In the genomic region with DNA sequence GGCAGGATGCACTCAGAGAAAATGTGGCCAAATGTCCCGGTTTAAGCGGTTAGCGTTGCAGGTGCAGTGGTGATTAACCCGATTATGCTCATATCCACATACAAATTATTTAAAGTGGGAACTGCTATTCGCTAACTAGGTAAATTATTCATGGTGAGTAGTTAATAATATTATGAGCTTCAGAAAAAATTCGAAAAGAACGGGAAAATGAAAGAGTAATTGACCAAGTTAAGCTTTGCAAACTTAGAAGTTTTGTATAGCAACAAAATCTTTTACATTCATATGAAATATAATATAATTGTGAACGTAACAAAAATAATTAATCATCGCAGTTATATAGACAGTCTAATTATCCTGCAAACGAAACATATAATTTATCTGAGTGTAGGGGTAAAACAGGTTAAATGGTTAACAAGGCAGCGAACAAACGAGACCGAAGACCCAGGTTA, we compare ENCODE assay signal across 2 fruit fly cellular contexts.
TF ChIP-seq lines count a peak whose summit lies in the region.

No protein-coding gene starts in this region.

TF ChIP-seq in whole organism, embryonic, 481 proteins besides CTCF, POLR2A, EP300 and RAD21 (continued from another document and continues in another):
- TF ChIP-seq danr (GFP tag; IDR thresholded peaks at IDR 0.05; lab: Robert Waterston, UW) (no peak), sens (GFP tag; lab: Kevin White, UChicago) (peak; percentile 78), Ssrp (tag; optimal IDR thresholded peaks at IDR 0.05; lab: Kevin White, UChicago) (peak; percentile 16), CG33557 (GFP tag; optimal IDR thresholded peaks at IDR 0.05; lab: Kevin White, UChicago) (peak; percentile 63), Taf1 (GFP tag; IDR thresholded peaks at IDR 0.05; lab: Robert Waterston, UW) (no peak), cad (GFP tag; optimal IDR thresholded peaks at IDR 0.05; lab: Kevin White, UChicago) (no peak), CG34422 (GFP tag; IDR thresholded peaks at IDR 0.05; lab: Robert Waterston, UW) (no peak), Sry-δ (GFP tag; optimal IDR thresholded peaks at IDR 0.05; lab: Kevin White, UChicago) (no peak), CG9609 (GFP tag; optimal IDR thresholded peaks at IDR 0.05; lab: Kevin White, UChicago) (no peak), Xrp1 (GFP tag; IDR thresholded peaks at IDR 0.05; lab: Robert Waterston, UW) (peak; percentile 32; the same call in 1 of the 2 replicates), fd64A (GFP tag; optimal IDR thresholded peaks at IDR 0.05; lab: Kevin White, UChicago) (no peak), Sox102F (GFP tag; optimal IDR thresholded peaks at IDR 0.05; lab: Kevin White, UChicago) (no peak), Bteb2 (GFP tag; optimal IDR thresholded peaks at IDR 0.05; lab: Kevin White, UChicago) (no peak), phol (tag; optimal IDR thresholded peaks at IDR 0.05; lab: Kevin White, UChicago) (peak; percentile 42), mld (GFP tag; IDR thresholded peaks at IDR 0.05; lab: Robert Waterston, UW; ENCODE audit: partially characterized antibody) (no peak), dmrt11E (tag; optimal IDR thresholded peaks at IDR 0.05; lab: Kevin White, UChicago) (peak; percentile 76), zen2 (GFP tag; IDR thresholded peaks at IDR 0.05; lab: Robert Waterston, UW; ENCODE audit: partially characterized antibody) (no peak), maf-S (GFP tag; optimal IDR thresholded peaks at IDR 0.05; lab: Kevin White, UChicago) (no peak), Doc2 (GFP tag; IDR thresholded peaks at IDR 0.05; lab: Robert Waterston, UW) (no peak), CG9727 (GFP tag; optimal IDR thresholded peaks at IDR 0.05; lab: Kevin White, UChicago) (peak; percentile 60), eve (GFP tag; optimal IDR thresholded peaks at IDR 0.05; lab: Kevin White, UChicago) (peak in 1 of 2 experiments; percentile 16), zf30C (GFP tag; optimal IDR thresholded peaks at IDR 0.05; lab: Kevin White, UChicago) (peak; percentile 76), lmd (GFP tag; IDR thresholded peaks at IDR 0.05; lab: Robert Waterston, UW) (0 out of 2 replicates have a peak, but pooled peaks have one; percentile 6), CG3281 (GFP tag; optimal IDR thresholded peaks at IDR 0.05; lab: Kevin White, UChicago) (no peak), sens-2 (GFP tag; IDR thresholded peaks at IDR 0.05; lab: Robert Waterston, UW) (no peak), zfh1 (GFP tag; IDR thresholded peaks at IDR 0.05; lab: Robert Waterston, UW) (peak; percentile 27; the same call in 1 of the 3 replicates), CG13775 (GFP tag; optimal IDR thresholded peaks at IDR 0.05; lab: Kevin White, UChicago) (peak; percentile 8), gcm (GFP tag; optimal IDR thresholded peaks at IDR 0.05; lab: Kevin White, UChicago) (peak; percentile 5), CG30020 (tag; optimal IDR thresholded peaks at IDR 0.05; lab: Kevin White, UChicago) (peak; percentile 8), Fer2 (tag; optimal IDR thresholded peaks at IDR 0.05; lab: Kevin White, UChicago) (no peak), TFAM (GFP tag; optimal IDR thresholded peaks at IDR 0.05; lab: Kevin White, UChicago) (no peak), Abd-B (GFP tag; optimal IDR thresholded peaks at IDR 0.05; lab: Kevin White, UChicago) (no peak), H2.0 (GFP tag; IDR thresholded peaks at IDR 0.05; lab: Robert Waterston, UW) (no peak), insv (GFP tag; optimal IDR thresholded peaks at IDR 0.05; lab: Kevin White, UChicago) (no peak), CG11398 (GFP tag; optimal IDR thresholded peaks at IDR 0.05; lab: Kevin White, UChicago) (no peak), CG3407 (GFP tag; optimal IDR thresholded peaks at IDR 0.05; lab: Kevin White, UChicago) (peak; percentile 9), CG10209 (GFP tag; optimal IDR thresholded peaks at IDR 0.05; lab: Kevin White, UChicago) (peak; percentile 9), Poxn (GFP tag; IDR thresholded peaks at IDR 0.05; lab: Robert Waterston, UW) (no peak), CG30403 (GFP tag; optimal IDR thresholded peaks at IDR 0.05; lab: Kevin White, UChicago) (peak; percentile 35), hb (GFP tag; IDR thresholded peaks at IDR 0.05; lab: Robert Waterston, UW; ENCODE audit: partially characterized antibody) (no peak), Meics (GFP tag; optimal IDR thresholded peaks at IDR 0.05; lab: Kevin White, UChicago) (no peak), HLH4C (GFP tag; IDR thresholded peaks at IDR 0.05; lab: Robert Waterston, UW; ENCODE audit: partially characterized antibody) (no peak), CG2202 (tag; optimal IDR thresholded peaks at IDR 0.05; lab: Kevin White, UChicago) (peak; percentile 6), CG12391 (tag; optimal IDR thresholded peaks at IDR 0.05; lab: Kevin White, UChicago) (peak; percentile 35), D (optimal IDR thresholded peaks at IDR 0.05; lab: Kevin White, UChicago) (no peak), D (GFP tag; optimal IDR thresholded peaks at IDR 0.05; lab: Kevin White, UChicago) (peak; percentile 36), bsh (GFP tag; optimal IDR thresholded peaks at IDR 0.05; lab: Kevin White, UChicago) (peak in 1 of 2 experiments; percentile 19), CG7963 (GFP tag; IDR thresholded peaks at IDR 0.05; lab: Robert Waterston, UW; ENCODE audit: partially characterized antibody) (no peak), Optix (GFP tag; IDR thresholded peaks at IDR 0.05; lab: Robert Waterston, UW) (no peak), CG7839 (tag; optimal IDR thresholded peaks at IDR 0.05; lab: Kevin White, UChicago) (peak; percentile 23), CG34224 (GFP tag; IDR thresholded peaks at IDR 0.05; lab: Robert Waterston, UW; ENCODE audit: partially characterized antibody) (no peak), CG10543 (GFP tag; optimal IDR thresholded peaks at IDR 0.05; lab: Kevin White, UChicago) (no peak), Med (GFP tag; lab: Kevin White, UChicago) (peak; percentile 57), CG15479 (GFP tag; optimal IDR thresholded peaks at IDR 0.05; lab: Kevin White, UChicago) (no peak), CG12942 (GFP tag; optimal IDR thresholded peaks at IDR 0.05; lab: Kevin White, UChicago) (no peak), CG2678 (tag; optimal IDR thresholded peaks at IDR 0.05; lab: Kevin White, UChicago) (peak; percentile 0), HLHmδ (GFP tag; optimal IDR thresholded peaks at IDR 0.05; lab: Kevin White, UChicago) (no peak), CG13287 (GFP tag; IDR thresholded peaks at IDR 0.05; lab: Robert Waterston, UW; ENCODE audit: partially characterized antibody) (no peak), sc (optimal IDR thresholded peaks at IDR 0.05; lab: Kevin White, UChicago) (no peak), sc (GFP tag; optimal IDR thresholded peaks at IDR 0.05; lab: Kevin White, UChicago) (peak; percentile 7), CG11504 (tag; optimal IDR thresholded peaks at IDR 0.05; lab: Kevin White, UChicago) (peak; percentile 26), dati (GFP tag; IDR thresholded peaks at IDR 0.05; lab: Robert Waterston, UW) (no peak), CG16815 (GFP tag; optimal IDR thresholded peaks at IDR 0.05; lab: Kevin White, UChicago) (peak; percentile 46), lbe (GFP tag; optimal IDR thresholded peaks at IDR 0.05; lab: Kevin White, UChicago) (no peak)

TF ChIP-seq in whole organism, prepupa, 60 proteins besides CTCF, POLR2A, EP300 and RAD21 (continued from another document):
- no peak for TF ChIP-seq CG7368 (GFP tag; optimal IDR thresholded peaks at IDR 0.05; lab: Kevin White, UChicago)
- peak; percentile 30 for TF ChIP-seq CG11762 (GFP tag; optimal IDR thresholded peaks at IDR 0.05; lab: Kevin White, UChicago; ENCODE audit: insufficient read depth)
- peak; percentile 53 for TF ChIP-seq CG6808 (GFP tag; optimal IDR thresholded peaks at IDR 0.05; lab: Kevin White, UChicago)
- TF ChIP-seq fkh (GFP tag; optimal IDR thresholded peaks at IDR 0.05; lab: Kevin White, UChicago): no peak
- peak; percentile 30 for TF ChIP-seq Met (GFP tag; optimal IDR thresholded peaks at IDR 0.05; lab: Kevin White, UChicago)
- TF ChIP-seq CG11902 (GFP tag; optimal IDR thresholded peaks at IDR 0.05; lab: Kevin White, UChicago): no peak
- TF ChIP-seq lz (GFP tag; optimal IDR thresholded peaks at IDR 0.05; lab: Kevin White, UChicago): peak; percentile 0
- TF ChIP-seq salr (GFP tag; optimal IDR thresholded peaks at IDR 0.05; lab: Kevin White, UChicago): peak in 1 of 2 experiments; percentile 79
- TF ChIP-seq OdsH (GFP tag; optimal IDR thresholded peaks at IDR 0.05; lab: Kevin White, UChicago): peak; percentile 53
- no peak for TF ChIP-seq topi (GFP tag; optimal IDR thresholded peaks at IDR 0.05; lab: Kevin White, UChicago)
- TF ChIP-seq CG10669 (GFP tag; optimal IDR thresholded peaks at IDR 0.05; lab: Kevin White, UChicago): peak; percentile 11
- TF ChIP-seq dsx (GFP tag; optimal IDR thresholded peaks at IDR 0.05; lab: Kevin White, UChicago; ENCODE audit: poor library complexity, severe bottlenecking): no peak
- TF ChIP-seq Eip78C (GFP tag; lab: Kevin White, UChicago): peak; percentile 87
- TF ChIP-seq CG8119 (GFP tag; IDR thresholded peaks at IDR 0.05; lab: Robert Waterston, UW): no peak; the same call in 2 of the 3 replicates
- TF ChIP-seq Smox (GFP tag; optimal IDR thresholded peaks at IDR 0.05; lab: Kevin White, UChicago): peak; percentile 9
- TF ChIP-seq Hr38 (GFP tag; optimal IDR thresholded peaks at IDR 0.05; lab: Kevin White, UChicago): no peak
- no peak for TF ChIP-seq vri (GFP tag; optimal IDR thresholded peaks at IDR 0.05; lab: Kevin White, UChicago)
- peak; percentile 60 for TF ChIP-seq svp (GFP tag; lab: Kevin White, UChicago)
- TF ChIP-seq Lpt (GFP tag; optimal IDR thresholded peaks at IDR 0.05; lab: Kevin White, UChicago): peak; percentile 39
- TF ChIP-seq CG6792 (GFP tag; optimal IDR thresholded peaks at IDR 0.05; lab: Kevin White, UChicago): peak; percentile 21
- no peak for TF ChIP-seq Gug (GFP tag; IDR thresholded peaks at IDR 0.05; lab: Robert Waterston, UW)
- TF ChIP-seq Ets96B (tag; optimal IDR thresholded peaks at IDR 0.05; lab: Kevin White, UChicago): peak; percentile 15
- no peak for TF ChIP-seq CG8632 (GFP tag; optimal IDR thresholded peaks at IDR 0.05; lab: Kevin White, UChicago)
- no peak for TF ChIP-seq CG31627 (GFP tag; optimal IDR thresholded peaks at IDR 0.05; lab: Kevin White, UChicago)
- peak; percentile 68 for TF ChIP-seq CG6276 (GFP tag; optimal IDR thresholded peaks at IDR 0.05; lab: Kevin White, UChicago)
- no peak for TF ChIP-seq Hr39 (GFP tag; optimal IDR thresholded peaks at IDR 0.05; lab: Kevin White, UChicago)
- TF ChIP-seq pdm3 (GFP tag; optimal IDR thresholded peaks at IDR 0.05; lab: Kevin White, UChicago): peak; percentile 20
- TF ChIP-seq cyc (GFP tag; optimal IDR thresholded peaks at IDR 0.05; lab: Kevin White, UChicago): no peak
- TF ChIP-seq CG10631 (GFP tag; optimal IDR thresholded peaks at IDR 0.05; lab: Kevin White, UChicago): peak; percentile 50
- TF ChIP-seq CG9139 (GFP tag; optimal IDR thresholded peaks at IDR 0.05; lab: Kevin White, UChicago): no peak
- peak in 1 of 2 experiments; percentile 19 for TF ChIP-seq ss (GFP tag; optimal IDR thresholded peaks at IDR 0.05; lab: Kevin White, UChicago)
- TF ChIP-seq Ets21C (GFP tag; optimal IDR thresholded peaks at IDR 0.05; lab: Kevin White, UChicago): no peak
- TF ChIP-seq Hr4 (GFP tag; optimal IDR thresholded peaks at IDR 0.05; lab: Kevin White, UChicago): peak; percentile 76
- TF ChIP-seq eg (GFP tag; IDR thresholded peaks at IDR 0.05; lab: Robert Waterston, UW): peak; percentile 26; the same call in 1 of the 3 replicates
- no peak for TF ChIP-seq CG6854 (GFP tag; optimal IDR thresholded peaks at IDR 0.05; lab: Kevin White, UChicago)
- TF ChIP-seq CG6163 (GFP tag; IDR thresholded peaks at IDR 0.05; lab: Robert Waterston, UW): no peak
- TF ChIP-seq Blimp-1 (GFP tag; optimal IDR thresholded peaks at IDR 0.05; lab: Kevin White, UChicago): no peak
- TF ChIP-seq achi (GFP tag; optimal IDR thresholded peaks at IDR 0.05; lab: Kevin White, UChicago): peak; percentile 37
TF ChIP-seq in whole organism, prepupa: peak in this region for 34.
